Worm (Caenorhabditis elegans) whole organism, L3 larva: ENCODE data around the gene mesp-1.

Source experiments
- R02D3.7 ChIP-seq: fragments of 150-350 bp; optimal IDR thresholded peaks from 2 replicates; lab custom pipeline; 2014; ENCODE audit warnings: missing biosample characterization, missing genetic modification characterization
- ZK546.5 ChIP-seq: sonication (generic microtip); optimal IDR thresholded peaks from 2 replicates; lab custom pipeline; 2017; ENCODE audit warnings: missing biosample characterization, missing genetic modification characterization
- aly-2 ChIP-seq: fragments of 150-350 bp; optimal IDR thresholded peaks from 2 replicates; lab custom pipeline; 2014; ENCODE audit warnings: missing biosample characterization, missing genetic modification characterization
- ama-1 ChIP-seq: fragments of 150-350 bp; optimal IDR thresholded peaks from 2 replicates; lab custom pipeline; 2018
- ceh-16 ChIP-seq: sonication (generic microtip); optimal IDR thresholded peaks from 2 replicates; lab custom pipeline; 2017; ENCODE audit warnings: missing biosample characterization, missing genetic modification characterization
- ceh-28 ChIP-seq: fragments of 150-350 bp; optimal IDR thresholded peaks from 2 replicates; lab custom pipeline; 2014; ENCODE audit warnings: missing biosample characterization, missing genetic modification reagents, missing genetic modification characterization
- ceh-9 ChIP-seq: sonication (generic microtip); optimal IDR thresholded peaks from 2 replicates; lab custom pipeline; 2018; ENCODE audit warnings: missing biosample characterization, missing genetic modification characterization
- daf-12 ChIP-seq: fragments of 150-350 bp; optimal IDR thresholded peaks from 2 replicates; lab custom pipeline; 2014; ENCODE audit warnings: missing biosample characterization, missing genetic modification reagents, missing genetic modification characterization
- egl-27 ChIP-seq: sonication (generic microtip); optimal IDR thresholded peaks from 4 replicates; lab custom pipeline; 2017; ENCODE audit warnings: missing biosample characterization, missing genetic modification reagents, missing genetic modification characterization
- elt-1 ChIP-seq: fragments of 150-350 bp; optimal IDR thresholded peaks from 2 replicates; lab custom pipeline; 2014; ENCODE audit warnings: missing biosample characterization, missing genetic modification characterization
- elt-2 ChIP-seq: sonication (generic microtip); optimal IDR thresholded peaks from 2 replicates; lab custom pipeline; 2016; ENCODE audit warnings: missing genetic modification reagents, mild to moderate bottlenecking, missing genetic modification characterization, missing compliant biosample characterization
- elt-3 ChIP-seq, 3 experiments: fragments of 150-350 bp in 1 of 3; sonication (generic microtip) in 2 of 3; optimal IDR thresholded peaks; 2 replicates in 2 of 3; 4 replicates in 1 of 3; lab custom pipeline; 2014 to 2017; ENCODE audit warnings: missing biosample characterization in 3 of 3, missing genetic modification characterization in 3 of 3
- eor-1 ChIP-seq, 2 experiments: fragments of 150-350 bp; optimal IDR thresholded peaks; 2 replicates each; lab custom pipeline; 2014 to 2018; ENCODE audit warnings: missing biosample characterization in 2 of 2, missing genetic modification characterization in 2 of 2
- fkh-2 ChIP-seq: fragments of 150-350 bp; optimal IDR thresholded peaks from 2 replicates; lab custom pipeline; 2014; ENCODE audit warnings: missing biosample characterization, missing genetic modification reagents, missing genetic modification characterization
- fos-1 ChIP-seq: fragments of 150-350 bp; optimal IDR thresholded peaks from 2 replicates; lab custom pipeline; 2014; ENCODE audit warnings: missing biosample characterization, missing genetic modification characterization
- jun-1 ChIP-seq: fragments of 150-350 bp; optimal IDR thresholded peaks from 2 replicates; lab custom pipeline; 2014; ENCODE audit warnings: missing biosample characterization, missing genetic modification reagents, missing genetic modification characterization
- lsy-12 ChIP-seq: sonication (generic microtip); optimal IDR thresholded peaks from 2 replicates; lab custom pipeline; 2016; ENCODE audit warnings: mild to moderate bottlenecking, missing genetic modification characterization, missing compliant biosample characterization
- mdl-1 ChIP-seq: fragments of 150-350 bp; optimal IDR thresholded peaks from 2 replicates; lab custom pipeline; 2014; ENCODE audit warnings: missing biosample characterization, missing genetic modification characterization
- mml-1 ChIP-seq: fragments of 150-350 bp; sonication (generic microtip); optimal IDR thresholded peaks from 3 replicates; lab custom pipeline; 2014; ENCODE audit warnings: missing biosample characterization, missing genetic modification characterization
- nfya-1 ChIP-seq: sonication (generic microtip); optimal IDR thresholded peaks from 2 replicates; lab custom pipeline; 2017; ENCODE audit warnings: missing genetic modification characterization, mild to moderate bottlenecking, missing compliant biosample characterization, antibody characterized with exemption, moderate library complexity; ENCODE audit not compliant: insufficient read depth
- nhr-11 ChIP-seq: fragments of 150-350 bp; optimal IDR thresholded peaks from 2 replicates; lab custom pipeline; 2014; ENCODE audit warnings: missing biosample characterization, missing genetic modification characterization
- nhr-23 ChIP-seq: fragments of 150-350 bp; optimal IDR thresholded peaks from 2 replicates; lab custom pipeline; 2014; ENCODE audit warnings: missing biosample characterization, missing genetic modification reagents, missing genetic modification characterization
- nhr-25 ChIP-seq: sonication (generic microtip); optimal IDR thresholded peaks from 2 replicates; lab custom pipeline; 2017; ENCODE audit warnings: missing biosample characterization, missing genetic modification characterization
- nhr-28 ChIP-seq: fragments of 150-350 bp; optimal IDR thresholded peaks from 2 replicates; lab custom pipeline; 2014; ENCODE audit warnings: missing biosample characterization, missing genetic modification characterization
- nhr-43 ChIP-seq: sonication (generic microtip); optimal IDR thresholded peaks from 2 replicates; lab custom pipeline; 2016; ENCODE audit warnings: mild to moderate bottlenecking, missing genetic modification characterization, missing compliant biosample characterization; ENCODE audit not compliant: poor library complexity, severe bottlenecking
- nhr-76 ChIP-seq: fragments of 150-350 bp; sonication (generic microtip); optimal IDR thresholded peaks from 5 replicates; lab custom pipeline; 2014; ENCODE audit warnings: missing biosample characterization, missing genetic modification characterization
- nhr-77 ChIP-seq: fragments of 150-350 bp; optimal IDR thresholded peaks from 2 replicates; lab custom pipeline; 2014; ENCODE audit warnings: missing biosample characterization, missing genetic modification characterization
- pha-4 ChIP-seq: fragments of 150-350 bp; optimal IDR thresholded peaks from 2 replicates; lab custom pipeline; 2014; ENCODE audit warnings: missing biosample characterization, missing genetic modification reagents, missing genetic modification characterization
- pqm-1 ChIP-seq: fragments of 150-350 bp; optimal IDR thresholded peaks from 2 replicates; lab custom pipeline; 2017; ENCODE audit warnings: missing biosample characterization, missing genetic modification characterization, inconsistent platforms
- sea-2 ChIP-seq: fragments of 150-350 bp; sonication (generic microtip); optimal IDR thresholded peaks from 4 replicates; lab custom pipeline; 2014; ENCODE audit warnings: missing biosample characterization, missing genetic modification reagents, missing genetic modification characterization
- skn-1 ChIP-seq: fragments of 150-350 bp; optimal IDR thresholded peaks from 2 replicates; lab custom pipeline; 2014; ENCODE audit warnings: missing biosample characterization, missing genetic modification characterization
- snpc-4 ChIP-seq: fragments of 150-350 bp; optimal IDR thresholded peaks from 2 replicates; lab custom pipeline; 2014; ENCODE audit warnings: missing biosample characterization, missing genetic modification characterization
- tbx-2 ChIP-seq: sonication (generic microtip); optimal IDR thresholded peaks from 2 replicates; lab custom pipeline; 2016; ENCODE audit warnings: mild to moderate bottlenecking, missing genetic modification characterization, missing compliant biosample characterization
- unc-62 ChIP-seq: fragments of 150-350 bp; sonication (generic microtip); optimal IDR thresholded peaks from 4 replicates; lab custom pipeline; 2014; ENCODE audit warnings: missing biosample characterization, missing genetic modification reagents, missing genetic modification characterization
- zag-1 ChIP-seq: fragments of 150-350 bp; optimal IDR thresholded peaks from 2 replicates; lab custom pipeline; 2014; ENCODE audit warnings: missing biosample characterization, missing genetic modification characterization
- ztf-4 ChIP-seq: fragments of 150-350 bp; optimal IDR thresholded peaks from 2 replicates; lab custom pipeline; 2014; ENCODE audit warnings: missing biosample characterization, missing genetic modification characterization

mesp-1 gene

ce11 chrIV:8527598-8528012 is 28.5 kb downstream of the mesp-1 start (continued):
- TF ChIP-seq lsy-12 (tag; lab: Kevin White, UChicago) (peak; percentile 78), elt-1 (tag; lab: Kevin White, UChicago) (no peak), elt-2 (tag; lab: Kevin White, UChicago) (peak; percentile 100), nhr-43 (tag; lab: Kevin White, UChicago) (peak; percentile 92), nhr-77 (tag; lab: Kevin White, UChicago) (peak; percentile 57), R02D3.7 (tag; lab: Kevin White, UChicago) (peak; percentile 48), fkh-2 (tag; lab: Kevin White, UChicago) (no peak), ZK546.5 (tag; lab: Kevin White, UChicago) (no peak), ceh-28 (peak; percentile 64), pqm-1 (tag; lab: Kevin White, UChicago) (peak; percentile 97)

ce11 chrIV:8528345-8528744 is 29.2 kb downstream of the mesp-1 start:
- TF ChIP-seq snpc-4 (no peak), mml-1 (tag; lab: Kevin White, UChicago) (no peak), eor-1 (tag; optimal IDR thresholded peaks at IDR 0.05; lab: Kevin White, UChicago) (no peak), zag-1 (tag; lab: Kevin White, UChicago) (no peak), nhr-23 (peak; percentile 34), jun-1 (tag; lab: Kevin White, UChicago) (peak; percentile 53), skn-1 (tag; lab: Kevin White, UChicago) (no peak), mdl-1 (tag; lab: Kevin White, UChicago) (peak; percentile 12), elt-2 (tag; lab: Kevin White, UChicago) (peak; percentile 94), nhr-25 (tag; lab: Kevin White, UChicago) (peak; percentile 32), nfya-1 (tag; lab: Kevin White, UChicago) (peak; percentile 15), pha-4 (tag; lab: Kevin White, UChicago) (peak; percentile 51), unc-62 (GFP tag; lab: Kevin White, UChicago) (peak; percentile 20), pqm-1 (tag; lab: Kevin White, UChicago) (peak; percentile 80), ztf-4 (tag; lab: Kevin White, UChicago) (no peak), nhr-43 (tag; lab: Kevin White, UChicago) (peak; percentile 87)
- TF ChIP-seq, all 47 proteins: peak for 10

- TF ChIP-seq ceh-28 (no peak), elt-2 (tag; lab: Kevin White, UChicago) (no peak), nhr-11 (no peak), R02D3.7 (tag; lab: Kevin White, UChicago) (no peak), nfya-1 (tag; lab: Kevin White, UChicago) (peak; percentile 9), mdl-1 (tag; lab: Kevin White, UChicago) (peak; percentile 35), elt-3 (tag; optimal IDR thresholded peaks at IDR 0.05; lab: Kevin White, UChicago) (peak in 1 of 3 experiments; percentile 22), ceh-9 (no peak), daf-12 (tag; lab: Kevin White, UChicago) (peak; percentile 18), snpc-4 (no peak), ama-1 (lab: Kevin White, UChicago) (peak; percentile 36), nhr-23 (peak; percentile 95), lsy-12 (tag; lab: Kevin White, UChicago) (peak; percentile 55), sea-2 (GFP tag; lab: Kevin White, UChicago) (no peak), nhr-25 (tag; lab: Kevin White, UChicago) (peak; percentile 92), jun-1 (tag; lab: Kevin White, UChicago) (no peak), aly-2 (no peak), ZK546.5 (tag; lab: Kevin White, UChicago) (no peak), tbx-2 (peak; percentile 41), nhr-43 (tag; lab: Kevin White, UChicago) (peak; percentile 96), nhr-77 (tag; lab: Kevin White, UChicago) (no peak)
Observed at ce11 chrIV:8529039-8529438, 29.9 kb downstream of the mesp-1 start.

- TF ChIP-seq mml-1 (tag; lab: Kevin White, UChicago): no peak
- no peak for TF ChIP-seq fkh-2 (tag; lab: Kevin White, UChicago)
- TF ChIP-seq elt-3 (tag; optimal IDR thresholded peaks at IDR 0.05; lab: Kevin White, UChicago): peak; percentile 95 to 99 (median 95)
- TF ChIP-seq nfya-1 (tag; lab: Kevin White, UChicago): no peak
- TF ChIP-seq ceh-28: peak; percentile 64
- peak; percentile 45 for TF ChIP-seq ztf-4 (tag; lab: Kevin White, UChicago)
- TF ChIP-seq egl-27 (tag; lab: Kevin White, UChicago): peak; percentile 65
- no peak for TF ChIP-seq aly-2
- peak; percentile 87 for TF ChIP-seq fos-1 (tag; lab: Kevin White, UChicago)
- TF ChIP-seq nhr-43 (tag; lab: Kevin White, UChicago): peak; percentile 85
- TF ChIP-seq pqm-1 (tag; lab: Kevin White, UChicago): peak; percentile 99
- TF ChIP-seq ceh-16: no peak
- TF ChIP-seq sea-2 (GFP tag; lab: Kevin White, UChicago): no peak
- TF ChIP-seq mdl-1 (tag; lab: Kevin White, UChicago): peak; percentile 73
- TF ChIP-seq pha-4 (tag; lab: Kevin White, UChicago): peak; percentile 60
- peak; percentile 50 for TF ChIP-seq lsy-12 (tag; lab: Kevin White, UChicago)
- TF ChIP-seq nhr-28: no peak
- no peak for TF ChIP-seq nhr-76
- TF ChIP-seq nhr-25 (tag; lab: Kevin White, UChicago): peak; percentile 48
- TF ChIP-seq nhr-77 (tag; lab: Kevin White, UChicago): no peak
- peak; percentile 69 for TF ChIP-seq unc-62 (GFP tag; lab: Kevin White, UChicago)
- peak; percentile 100 for TF ChIP-seq elt-2 (tag; lab: Kevin White, UChicago)
- peak; percentile 45 for TF ChIP-seq skn-1 (tag; lab: Kevin White, UChicago)
- no peak for TF ChIP-seq snpc-4
- TF ChIP-seq jun-1 (tag; lab: Kevin White, UChicago): peak; percentile 95
- peak; percentile 92 for TF ChIP-seq nhr-23
- peak; percentile 37 for TF ChIP-seq elt-1 (tag; lab: Kevin White, UChicago)
- TF ChIP-seq, all 47 proteins: peak for 17
Observed at ce11 chrIV:8530042-8531027, 31.2 kb downstream of the mesp-1 start.
